Fruit fly (Drosophila melanogaster): ENCODE data around the gene CG45075.

CG45075 gene

DNA sequence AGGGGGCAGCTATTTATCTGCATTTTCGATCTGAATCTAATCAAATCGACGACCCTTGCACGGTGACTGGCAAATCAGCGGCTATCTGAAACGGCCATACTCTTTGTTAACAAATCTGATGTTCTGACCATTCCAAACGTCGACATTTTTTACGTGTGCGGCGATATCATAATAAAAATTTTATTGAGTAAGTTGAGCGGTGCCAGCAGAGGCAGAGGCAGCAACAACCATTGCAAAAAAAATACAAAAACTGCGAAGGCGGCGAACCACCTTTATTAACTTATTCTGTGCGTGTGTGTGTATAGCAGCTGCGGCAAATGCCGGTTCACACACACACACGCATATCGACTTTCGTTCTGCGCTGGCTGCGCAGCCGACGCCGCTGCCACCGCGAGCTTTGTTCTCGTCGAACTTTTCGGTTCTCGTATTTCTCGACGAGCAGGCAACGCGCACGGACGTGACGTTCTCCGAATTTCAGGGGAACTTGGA, 9.0 kb upstream of the CG45075 start, which contains the start of gene Kr-h1 (continued):
- TF ChIP-seq BEAF-32 (GFP tag; optimal IDR thresholded peaks at IDR 0.05): no peak
- no peak for TF ChIP-seq CG11695 (GFP tag; IDR thresholded peaks at IDR 0.05)
- TF ChIP-seq wdn (GFP tag; IDR thresholded peaks at IDR 0.05): no peak
- TF ChIP-seq Blimp-1 (GFP tag; optimal IDR thresholded peaks at IDR 0.05): peak; percentile 37
- TF ChIP-seq br (optimal IDR thresholded peaks at IDR 0.05): no peak
- no peak for TF ChIP-seq phol (tag; optimal IDR thresholded peaks at IDR 0.05)
- no peak for TF ChIP-seq ssp (GFP tag; IDR thresholded peaks at IDR 0.05)
- no peak for TF ChIP-seq Doc2 (GFP tag; IDR thresholded peaks at IDR 0.05)
- TF ChIP-seq CG11247 (GFP tag; IDR thresholded peaks at IDR 0.05): no peak
- no peak for TF ChIP-seq D19B (GFP tag; optimal IDR thresholded peaks at IDR 0.05)
- TF ChIP-seq CG17568 (GFP tag; optimal IDR thresholded peaks at IDR 0.05): no peak
- peak; percentile 43 for TF ChIP-seq corto (GFP tag; optimal IDR thresholded peaks at IDR 0.05)
- TF ChIP-seq slbo (GFP tag; IDR thresholded peaks at IDR 0.05): no peak
- TF ChIP-seq CG30403 (GFP tag; optimal IDR thresholded peaks at IDR 0.05): no peak
- 0 out of 2 replicates have a peak, but pooled peaks have one; percentile 44 for TF ChIP-seq chm (GFP tag; IDR thresholded peaks at IDR 0.05)
- no peak for TF ChIP-seq HmgD (GFP tag; optimal IDR thresholded peaks at IDR 0.05)
- peak; percentile 72 for TF ChIP-seq CG12155 (GFP tag; optimal IDR thresholded peaks at IDR 0.05)
- TF ChIP-seq sens-2 (GFP tag; IDR thresholded peaks at IDR 0.05): no peak
- TF ChIP-seq ken (GFP tag; IDR thresholded peaks at IDR 0.05): no peak
- no peak for TF ChIP-seq gce (GFP tag; IDR thresholded peaks at IDR 0.05)
- no peak for TF ChIP-seq CG8089 (GFP tag; optimal IDR thresholded peaks at IDR 0.05)
- TF ChIP-seq ap (GFP tag; IDR thresholded peaks at IDR 0.05): no peak
- no peak for TF ChIP-seq knrl (GFP tag; IDR thresholded peaks at IDR 0.05; ENCODE audit: partially characterized antibody)
- TF ChIP-seq Bteb2 (GFP tag; optimal IDR thresholded peaks at IDR 0.05): no peak
- TF ChIP-seq Taf1 (GFP tag; IDR thresholded peaks at IDR 0.05): no peak
- no peak for TF ChIP-seq CG4730 (GFP tag; IDR thresholded peaks at IDR 0.05)
- TF ChIP-seq CG13287 (GFP tag; IDR thresholded peaks at IDR 0.05; ENCODE audit: partially characterized antibody): peak; percentile 42; the same call in 1 of the 2 replicates
- no peak for TF ChIP-seq CG14667 (GFP tag; IDR thresholded peaks at IDR 0.05)
- TF ChIP-seq CG43689 (GFP tag; IDR thresholded peaks at IDR 0.05): no peak
- TF ChIP-seq CG3065 (GFP tag; optimal IDR thresholded peaks at IDR 0.05): no peak
- TF ChIP-seq TFAM (GFP tag; optimal IDR thresholded peaks at IDR 0.05): no peak
- TF ChIP-seq Poxn (GFP tag; IDR thresholded peaks at IDR 0.05): no peak
- peak; percentile 23; the same call in 1 of the 2 replicates for TF ChIP-seq Bgb (GFP tag; IDR thresholded peaks at IDR 0.05; ENCODE audit: partially characterized antibody)
- no peak for TF ChIP-seq gem (tag; optimal IDR thresholded peaks at IDR 0.05)
- no peak for TF ChIP-seq bigmax (GFP tag; optimal IDR thresholded peaks at IDR 0.05)
- TF ChIP-seq CG10147 (GFP tag; optimal IDR thresholded peaks at IDR 0.05): no peak
- TF ChIP-seq CG3407 (GFP tag; optimal IDR thresholded peaks at IDR 0.05): no peak
- no peak for TF ChIP-seq CG16813 (GFP tag; IDR thresholded peaks at IDR 0.05; ENCODE audit: partially characterized antibody)
- no peak for TF ChIP-seq vnd (GFP tag; IDR thresholded peaks at IDR 0.05; ENCODE audit: partially characterized antibody)
- TF ChIP-seq mirr (GFP tag; optimal IDR thresholded peaks at IDR 0.05): peak; percentile 54
- no peak for TF ChIP-seq Sox102F (GFP tag; optimal IDR thresholded peaks at IDR 0.05)
- TF ChIP-seq Stat92E (GFP tag; optimal IDR thresholded peaks at IDR 0.05): no peak
- no peak for TF ChIP-seq CG17829 (tag; optimal IDR thresholded peaks at IDR 0.05)
- no peak for TF ChIP-seq CG9797 (GFP tag; optimal IDR thresholded peaks at IDR 0.05)
- no peak for TF ChIP-seq fd96Cb (tag; optimal IDR thresholded peaks at IDR 0.05)
- TF ChIP-seq CG9727 (GFP tag; optimal IDR thresholded peaks at IDR 0.05): no peak
- TF ChIP-seq eyg (GFP tag; optimal IDR thresholded peaks at IDR 0.05): no peak
- no peak for TF ChIP-seq kay (GFP tag; optimal IDR thresholded peaks at IDR 0.05)
- no peak for TF ChIP-seq Fer3 (tag; optimal IDR thresholded peaks at IDR 0.05)
- no peak for TF ChIP-seq otp (GFP tag; IDR thresholded peaks at IDR 0.05)
- no peak for TF ChIP-seq PHDP (tag; optimal IDR thresholded peaks at IDR 0.05)

Measured in whole organism, embryonic.